Worm (Caenorhabditis elegans): ENCODE data around the gene madf-4.

- TF ChIP-seq odd-2 (tag; optimal IDR thresholded peaks at IDR 0.05) (no peak), unc-55 (GFP tag; optimal IDR thresholded peaks at IDR 0.05) (no peak), C38D4.7 (GFP tag; optimal IDR thresholded peaks at IDR 0.05) (no peak), dve-1 (tag; optimal IDR thresholded peaks at IDR 0.05) (no peak), pha-4 (tag; optimal IDR thresholded peaks at IDR 0.05) (no peak), F13H6.1 (tag; optimal IDR thresholded peaks at IDR 0.05) (no peak), hlh-13 (GFP tag; optimal IDR thresholded peaks at IDR 0.05) (no peak), sox-4 (tag; optimal IDR thresholded peaks at IDR 0.05) (no peak), elt-4 (tag; optimal IDR thresholded peaks at IDR 0.05) (no peak), ceh-45 (GFP tag; IDR thresholded peaks at IDR 0.05) (no peak), pros-1 (tag; optimal IDR thresholded peaks at IDR 0.05) (no peak), ceh-22 (tag; optimal IDR thresholded peaks at IDR 0.05) (no peak), pha-2 (tag; optimal IDR thresholded peaks at IDR 0.05) (no peak), pag-3 (tag; optimal IDR thresholded peaks at IDR 0.05; ENCODE audit: borderline replicate concordance) (no peak)
Observed at ce11 chrV:9962916-9963315, 622 bp upstream of the madf-4 start.
